Worm (Caenorhabditis elegans) whole organism, L4 larva: ENCODE measurements around the gene dnc-4.

Experiments
- Y75B8A.6 ChIP-seq: fragments of 200-800 bp; sonication (Bioruptor generic); IDR thresholded peaks from 2 replicates; pipeline ENCODE4 v1.3.6; 2022; ENCODE audit warnings: missing genetic modification reagents, missing genetic modification characterization, missing compliant biosample characterization
- ceh-82 ChIP-seq: sonication (generic microtip); optimal IDR thresholded peaks from 2 replicates; lab custom pipeline; 2017; ENCODE audit warnings: missing biosample characterization, missing genetic modification characterization
- fkh-10 ChIP-seq: fragments of 150-350 bp; optimal IDR thresholded peaks from 2 replicates; lab custom pipeline; 2014; ENCODE audit warnings: missing biosample characterization, missing genetic modification reagents, missing genetic modification characterization
- mep-1 ChIP-seq: fragments of 150-350 bp; sonication (generic microtip); optimal IDR thresholded peaks from 3 replicates; lab custom pipeline; 2014; ENCODE audit warnings: missing biosample characterization, missing genetic modification characterization

DNA sequence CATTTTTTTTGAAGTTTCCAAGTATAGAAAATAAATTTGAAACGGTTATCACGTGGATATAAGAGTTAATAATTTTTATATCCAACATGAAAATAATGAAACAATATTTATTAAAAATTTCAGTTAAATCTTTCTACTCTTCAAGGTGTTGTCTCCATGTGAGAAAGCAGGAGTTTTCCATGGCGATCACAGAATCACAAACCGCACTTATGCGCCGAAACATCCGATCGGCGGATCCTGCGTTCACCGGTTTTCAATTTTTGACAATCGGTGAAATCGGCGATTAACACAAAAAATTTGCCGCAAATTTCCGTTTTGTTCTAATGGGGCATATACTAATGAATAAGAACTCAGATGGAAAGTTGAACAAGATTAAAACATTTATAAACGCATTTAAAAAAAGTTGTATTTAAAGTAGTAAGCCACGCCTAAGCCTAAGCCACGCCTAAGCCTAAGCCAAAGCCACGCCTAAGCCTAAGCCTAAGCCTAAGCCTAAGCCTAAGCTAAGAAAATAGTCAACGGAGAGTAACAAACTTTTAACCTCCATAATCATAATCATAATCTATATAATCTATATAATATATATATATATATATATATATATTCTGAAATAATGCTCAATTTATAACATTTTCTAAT, 2.5 kb upstream of the dnc-4 start, which contains the start of gene C26B2.2:
- TF ChIP-seq fkh-10 (no peak), mep-1 (tag; lab: Kevin White, UChicago) (no peak), Y75B8A.6 (GFP tag; lab: Robert Waterston, UW) (no peak), ceh-82 (tag; lab: Kevin White, UChicago) (no peak)
